Worm (Caenorhabditis elegans) whole organism, mixed stage, embryonic: Measurements from ENCODE around the gene srv-2.

Experiments used
- M03D4.4 ChIP-seq: sonication (generic microtip); optimal IDR thresholded peaks from 2 replicates; lab custom pipeline; 2017; ENCODE audit warnings: mild to moderate bottlenecking, missing genetic modification characterization, missing compliant biosample characterization
- bed-3 ChIP-seq: fragments of 200-800 bp; sonication (Bioruptor generic); optimal IDR thresholded peaks from 3 replicates; lab custom pipeline; 2018; ENCODE audit warnings: mild to moderate bottlenecking, missing genetic modification characterization, moderate library complexity, missing compliant biosample characterization
- blmp-1 ChIP-seq: fragments of 150-350 bp; optimal IDR thresholded peaks from 2 replicates; lab custom pipeline; 2014; ENCODE audit warnings: missing biosample characterization, missing genetic modification characterization
- ceh-39 ChIP-seq: fragments of 150-350 bp; optimal IDR thresholded peaks from 2 replicates; lab custom pipeline; 2014; ENCODE audit warnings: missing biosample characterization, missing genetic modification characterization
- ceh-43 ChIP-seq: fragments of 200-800 bp; sonication (Bioruptor generic); optimal IDR thresholded peaks from 2 replicates; lab custom pipeline; 2018; ENCODE audit warnings: mild to moderate bottlenecking, missing genetic modification characterization, moderate library complexity, missing compliant biosample characterization
- ceh-83 ChIP-seq: fragments of 200-800 bp; sonication (Bioruptor generic); optimal IDR thresholded peaks from 2 replicates; lab custom pipeline; 2018; ENCODE audit warnings: mild to moderate bottlenecking, missing genetic modification characterization, missing compliant biosample characterization
- ces-1 ChIP-seq: fragments of 150-350 bp; optimal IDR thresholded peaks from 2 replicates; lab custom pipeline; 2014; ENCODE audit warnings: missing biosample characterization, missing genetic modification reagents, missing genetic modification characterization
- cnd-1 ChIP-seq: fragments of 200-800 bp; sonication (Bioruptor generic); optimal IDR thresholded peaks from 2 replicates; lab custom pipeline; 2018; ENCODE audit warnings: mild to moderate bottlenecking, missing genetic modification characterization, missing compliant biosample characterization
- drap-1 ChIP-seq: fragments of 200-800 bp; sonication (Bioruptor generic); optimal IDR thresholded peaks from 3 replicates; lab custom pipeline; 2018; ENCODE audit warnings: mild to moderate bottlenecking, missing genetic modification characterization, missing compliant biosample characterization
- elt-1 ChIP-seq: sonication (generic microtip); optimal IDR thresholded peaks from 2 replicates; lab custom pipeline; 2017; ENCODE audit warnings: missing genetic modification characterization, mild to moderate bottlenecking, missing compliant biosample characterization, antibody characterized with exemption, moderate library complexity, borderline replicate concordance; ENCODE audit not compliant: insufficient read depth
- elt-3 ChIP-seq: fragments of 150-350 bp; optimal IDR thresholded peaks from 2 replicates; lab custom pipeline; 2014; ENCODE audit warnings: missing biosample characterization, missing genetic modification characterization
- ham-2 ChIP-seq: fragments of 200-800 bp; sonication (Bioruptor generic); optimal IDR thresholded peaks from 2 replicates; lab custom pipeline; 2018; ENCODE audit warnings: mild to moderate bottlenecking, missing genetic modification characterization, missing compliant biosample characterization
- hlh-1 ChIP-seq: fragments of 150-350 bp; optimal IDR thresholded peaks from 2 replicates; lab custom pipeline; 2014; ENCODE audit warnings: missing biosample characterization, missing genetic modification reagents, missing genetic modification characterization
- lin-13 ChIP-seq: fragments of 150-350 bp; optimal IDR thresholded peaks from 2 replicates; lab custom pipeline; 2014; ENCODE audit warnings: missing biosample characterization, missing genetic modification characterization
- lin-32 ChIP-seq: fragments of 200-800 bp; sonication (Bioruptor generic); optimal IDR thresholded peaks from 2 replicates; lab custom pipeline; 2018; ENCODE audit warnings: mild to moderate bottlenecking, missing genetic modification characterization, missing compliant biosample characterization
- lsy-2 ChIP-seq: fragments of 150-350 bp; optimal IDR thresholded peaks from 2 replicates; lab custom pipeline; 2014; ENCODE audit warnings: missing biosample characterization, missing genetic modification characterization
- mab-5 ChIP-seq: fragments of 150-350 bp; optimal IDR thresholded peaks from 2 replicates; lab custom pipeline; 2014; ENCODE audit warnings: missing biosample characterization, missing genetic modification characterization
- mep-1 ChIP-seq: fragments of 150-350 bp; optimal IDR thresholded peaks from 2 replicates; lab custom pipeline; 2017; ENCODE audit warnings: missing biosample characterization, missing genetic modification reagents, missing genetic modification characterization, inconsistent platforms
- mls-2 ChIP-seq: sonication (generic microtip); optimal IDR thresholded peaks from 2 replicates; lab custom pipeline; 2016; ENCODE audit warnings: mild to moderate bottlenecking, missing genetic modification characterization, moderate library complexity, missing compliant biosample characterization
- nhr-12 ChIP-seq: fragments of 150-350 bp; optimal IDR thresholded peaks from 2 replicates; lab custom pipeline; 2014; ENCODE audit warnings: missing biosample characterization, missing genetic modification characterization
- nhr-2 ChIP-seq: fragments of 150-350 bp; optimal IDR thresholded peaks from 2 replicates; lab custom pipeline; 2014; ENCODE audit warnings: missing biosample characterization, missing genetic modification characterization
- nhr-237 ChIP-seq: fragments of 150-350 bp; optimal IDR thresholded peaks from 2 replicates; lab custom pipeline; 2014; ENCODE audit warnings: missing biosample characterization, missing genetic modification characterization
- nhr-28 ChIP-seq: fragments of 150-350 bp; optimal IDR thresholded peaks from 2 replicates; lab custom pipeline; 2014; ENCODE audit warnings: missing biosample characterization, missing genetic modification characterization
- nhr-76 ChIP-seq: sonication (generic microtip); optimal IDR thresholded peaks from 2 replicates; lab custom pipeline; 2017; ENCODE audit warnings: missing biosample characterization, missing genetic modification characterization
- pha-4 ChIP-seq: fragments of 150-350 bp; optimal IDR thresholded peaks from 2 replicates; lab custom pipeline; 2018; ENCODE audit warnings: missing biosample characterization, missing genetic modification reagents, missing genetic modification characterization
- sem-2 ChIP-seq: fragments of 200-800 bp; sonication (Bioruptor generic); optimal IDR thresholded peaks from 2 replicates; lab custom pipeline; 2018; ENCODE audit warnings: mild to moderate bottlenecking, missing genetic modification characterization, missing compliant biosample characterization
- snpc-4 ChIP-seq: fragments of 150-350 bp; optimal IDR thresholded peaks from 2 replicates; lab custom pipeline; 2014; ENCODE audit warnings: missing biosample characterization, missing genetic modification characterization
- sptf-1 ChIP-seq: sonication (generic microtip); optimal IDR thresholded peaks from 2 replicates; lab custom pipeline; 2017; ENCODE audit warnings: mild to moderate bottlenecking, missing genetic modification characterization, moderate library complexity, missing compliant biosample characterization
- tbx-8 ChIP-seq: fragments of 200-800 bp; sonication (Bioruptor generic); optimal IDR thresholded peaks from 2 replicates; lab custom pipeline; 2018; ENCODE audit warnings: mild to moderate bottlenecking, missing genetic modification characterization, moderate library complexity, missing compliant biosample characterization
- unc-120 ChIP-seq: sonication (generic microtip); optimal IDR thresholded peaks from 2 replicates; lab custom pipeline; 2017; ENCODE audit warnings: missing genetic modification characterization, missing compliant biosample characterization; ENCODE audit not compliant: poor library complexity, severe bottlenecking
- unc-39 ChIP-seq: fragments of 150-350 bp; optimal IDR thresholded peaks from 2 replicates; lab custom pipeline; 2014; ENCODE audit warnings: missing biosample characterization, missing genetic modification characterization
- unc-62 ChIP-seq: fragments of 150-350 bp; optimal IDR thresholded peaks from 2 replicates; lab custom pipeline; 2014; ENCODE audit warnings: missing biosample characterization, missing genetic modification reagents, missing genetic modification characterization
- zip-8 ChIP-seq: fragments of 150-350 bp; optimal IDR thresholded peaks from 2 replicates; lab custom pipeline; 2014; ENCODE audit warnings: missing biosample characterization, missing genetic modification characterization

The srv-2 gene

DNA sequence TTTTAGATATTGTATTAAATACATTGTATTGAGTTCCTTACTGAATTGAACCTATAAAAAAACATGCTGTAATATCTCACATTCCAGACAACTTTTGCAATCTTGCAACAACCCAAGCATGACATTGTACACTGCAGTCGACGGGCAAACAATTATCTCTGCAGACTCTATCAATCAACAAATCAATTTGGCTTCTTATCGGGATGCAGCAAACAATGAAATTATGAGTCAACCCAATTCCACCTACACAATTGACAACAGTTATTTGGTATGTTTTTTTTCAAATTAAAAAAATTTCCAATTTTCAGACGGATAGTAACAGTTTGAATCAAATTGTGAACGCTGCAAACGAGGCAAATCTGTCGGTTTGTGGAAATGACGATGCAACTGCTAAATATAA is 28.9 kb upstream of the srv-2 start:
- no peak for TF ChIP-seq nhr-28
- no peak for TF ChIP-seq snpc-4 (tag; lab: Kevin White, UChicago)
- TF ChIP-seq drap-1 (GFP tag; lab: Kevin White, UChicago): no peak
- no peak for TF ChIP-seq mep-1 (tag; lab: Kevin White, UChicago)
- TF ChIP-seq elt-3 (tag; lab: Kevin White, UChicago): no peak
- no peak for TF ChIP-seq ham-2 (GFP tag; lab: Kevin White, UChicago)
- no peak for TF ChIP-seq ceh-39 (tag; lab: Kevin White, UChicago)
- TF ChIP-seq lin-32: no peak
- TF ChIP-seq mls-2 (tag; lab: Kevin White, UChicago): no peak
- TF ChIP-seq zip-8 (tag; lab: Kevin White, UChicago): no peak
- no peak for TF ChIP-seq unc-39
- no peak for TF ChIP-seq nhr-76 (tag; lab: Kevin White, UChicago)
- no peak for TF ChIP-seq blmp-1
- TF ChIP-seq tbx-8: no peak
- no peak for TF ChIP-seq ceh-83
- no peak for TF ChIP-seq mab-5 (tag; lab: Kevin White, UChicago)
- TF ChIP-seq lsy-2 (tag; lab: Kevin White, UChicago): no peak
- no peak for TF ChIP-seq nhr-2 (tag; lab: Kevin White, UChicago)
- TF ChIP-seq unc-120 (tag; lab: Kevin White, UChicago): no peak
- no peak for TF ChIP-seq nhr-12 (tag; lab: Kevin White, UChicago)

DNA sequence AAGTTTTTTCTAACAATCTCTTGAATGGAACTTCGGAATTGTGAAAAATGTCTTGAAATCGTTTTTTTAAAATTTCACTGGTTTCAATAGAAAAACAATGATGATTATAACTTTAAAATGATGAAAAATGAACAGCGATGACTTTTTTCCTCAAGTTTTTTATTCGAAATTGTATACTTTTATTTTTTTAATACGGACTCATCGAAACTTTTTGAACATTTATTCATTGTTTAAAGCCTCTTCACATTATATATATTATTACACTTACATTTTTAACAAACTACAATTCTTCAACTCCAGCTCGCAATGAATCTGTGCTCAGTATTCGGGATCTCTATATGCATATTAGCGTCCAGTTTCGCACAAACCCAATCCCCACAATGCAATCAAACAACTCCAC is 25.9 kb upstream of the srv-2 start, which contains the start of gene M28.8:
Gene M28.8 (plus strand): TSS at position 301 of the 400 bp plus-strand sequence.
- TF ChIP-seq ceh-39 (tag; lab: Kevin White, UChicago): no peak
- no peak for TF ChIP-seq ces-1
- no peak for TF ChIP-seq M03D4.4 (tag; lab: Kevin White, UChicago)
- TF ChIP-seq mls-2 (tag; lab: Kevin White, UChicago): no peak
- no peak for TF ChIP-seq drap-1 (GFP tag; lab: Kevin White, UChicago)
- TF ChIP-seq tbx-8: no peak
- TF ChIP-seq ceh-83: no peak

DNA sequence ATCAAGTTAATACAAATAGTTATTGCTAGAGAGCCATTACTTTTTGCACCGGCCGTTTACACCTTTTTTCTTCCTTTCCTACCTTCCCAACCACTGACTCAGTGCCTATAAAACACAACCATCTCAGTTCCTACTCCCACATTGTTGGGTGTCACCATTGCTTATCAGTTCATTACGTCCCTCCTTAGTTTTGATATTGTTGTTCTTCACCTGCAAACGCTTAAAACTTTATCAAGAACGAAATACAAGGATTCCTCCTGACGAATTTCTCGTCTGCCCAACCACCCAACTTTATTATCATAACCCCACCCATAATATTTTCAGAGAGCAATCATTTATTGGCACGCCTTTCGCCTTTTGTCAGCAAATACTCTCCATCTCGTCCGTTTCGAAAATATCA is 25.0 kb upstream of the srv-2 start:
- no peak for TF ChIP-seq nhr-2 (tag; lab: Kevin White, UChicago)
- TF ChIP-seq tbx-8: no peak
- no peak for TF ChIP-seq nhr-76 (tag; lab: Kevin White, UChicago)
- TF ChIP-seq unc-39: no peak
- TF ChIP-seq ces-1: no peak
- no peak for TF ChIP-seq bed-3 (GFP tag; lab: Kevin White, UChicago)
- TF ChIP-seq sptf-1 (tag; lab: Kevin White, UChicago): no peak
- TF ChIP-seq unc-62 (GFP tag; lab: Kevin White, UChicago): no peak
- no peak for TF ChIP-seq lin-32
- no peak for TF ChIP-seq sem-2
- no peak for TF ChIP-seq cnd-1
- TF ChIP-seq elt-1: no peak
- TF ChIP-seq nhr-237 (tag; lab: Kevin White, UChicago): no peak
- TF ChIP-seq nhr-12 (tag; lab: Kevin White, UChicago): no peak
- TF ChIP-seq mep-1 (tag; lab: Kevin White, UChicago): no peak
- TF ChIP-seq hlh-1 (tag; lab: Kevin White, UChicago): no peak
- no peak for TF ChIP-seq mls-2 (tag; lab: Kevin White, UChicago)
- no peak for TF ChIP-seq blmp-1
- no peak for TF ChIP-seq ceh-83
- TF ChIP-seq ceh-39 (tag; lab: Kevin White, UChicago): no peak

DNA sequence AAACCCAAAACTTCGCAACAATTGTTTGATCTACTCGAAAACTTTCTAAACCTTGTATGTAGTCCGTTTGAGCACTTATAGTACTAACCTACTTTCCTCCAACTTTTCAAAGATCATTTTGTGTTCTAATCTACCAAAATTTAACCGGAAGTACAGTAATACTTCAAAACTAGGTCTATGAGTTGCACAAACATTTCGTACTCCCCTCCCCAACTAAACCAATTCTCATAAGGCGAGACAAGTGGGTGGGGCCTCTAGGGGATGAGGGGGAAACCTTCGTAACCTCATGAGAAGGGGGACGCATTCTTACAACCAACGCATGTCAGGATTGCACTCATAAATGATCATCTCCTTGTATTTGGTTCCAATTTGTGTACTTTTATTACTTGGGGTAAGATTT is 19.9 kb upstream of the srv-2 start, which contains the start of gene cutl-9:
Gene cutl-9 (plus strand): TSS at position 301 of the 400 bp plus-strand sequence.
- no peak for TF ChIP-seq ceh-43 (GFP tag; lab: Kevin White, UChicago)
- no peak for TF ChIP-seq lin-32
- no peak for TF ChIP-seq mep-1 (tag; lab: Kevin White, UChicago)
- no peak for TF ChIP-seq zip-8 (tag; lab: Kevin White, UChicago)
- no peak for TF ChIP-seq tbx-8
- TF ChIP-seq lin-13: no peak
- no peak for TF ChIP-seq hlh-1 (tag; lab: Kevin White, UChicago)
- no peak for TF ChIP-seq bed-3 (GFP tag; lab: Kevin White, UChicago)
- no peak for TF ChIP-seq pha-4 (tag; lab: Kevin White, UChicago)
- TF ChIP-seq elt-1: no peak

DNA sequence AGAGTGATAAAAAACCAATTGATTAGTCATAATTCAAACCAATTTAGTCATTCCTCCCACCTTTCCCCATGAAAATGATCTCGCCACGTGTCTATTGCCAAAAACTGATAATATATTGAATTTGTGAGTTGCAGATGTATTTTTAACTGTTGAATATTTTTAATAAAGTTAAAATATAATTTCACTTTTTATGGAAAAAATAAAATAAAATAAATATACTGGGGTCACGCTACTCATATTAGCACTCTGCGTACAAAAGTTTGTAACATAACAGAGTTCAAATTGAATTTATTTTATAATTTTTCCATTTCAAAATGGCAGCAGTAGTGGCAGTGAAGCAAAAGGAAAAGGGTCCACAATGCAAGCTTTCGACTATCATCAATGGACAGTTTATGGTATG is 16.1 kb upstream of the srv-2 start, which contains the start of gene C14A4.13:
Gene C14A4.13 (plus strand): TSS at position 301 of the 400 bp plus-strand sequence.
- TF ChIP-seq unc-39: no peak
- no peak for TF ChIP-seq snpc-4 (tag; lab: Kevin White, UChicago)
- no peak for TF ChIP-seq sem-2
- TF ChIP-seq ceh-83: no peak
- no peak for TF ChIP-seq bed-3 (GFP tag; lab: Kevin White, UChicago)
- no peak for TF ChIP-seq zip-8 (tag; lab: Kevin White, UChicago)
- no peak for TF ChIP-seq nhr-2 (tag; lab: Kevin White, UChicago)
- TF ChIP-seq pha-4 (tag; lab: Kevin White, UChicago): no peak
- no peak for TF ChIP-seq elt-1
- TF ChIP-seq lin-13: no peak
- TF ChIP-seq drap-1 (GFP tag; lab: Kevin White, UChicago): no peak
- no peak for TF ChIP-seq mep-1 (tag; lab: Kevin White, UChicago)
- no peak for TF ChIP-seq cnd-1
- TF ChIP-seq lin-32: no peak
